Fruit fly (Drosophila melanogaster): ENCODE measurements around the gene Usp2.

Gene Usp2

dm6 chrX:22474881-22475280, 19.3 kb downstream of the Usp2 start:
- no peak for TF ChIP-seq h (optimal IDR thresholded peaks at IDR 0.05)
- TF ChIP-seq psq (optimal IDR thresholded peaks at IDR 0.05) = no peak
- no peak for TF ChIP-seq Sin3A (optimal IDR thresholded peaks at IDR 0.05)
- TF ChIP-seq ttk (optimal IDR thresholded peaks at IDR 0.05) = no peak
- TF ChIP-seq insv (optimal IDR thresholded peaks at IDR 0.05) = no peak
- TF ChIP-seq Myc (optimal IDR thresholded peaks at IDR 0.05) = no peak

- TF ChIP-seq h (optimal IDR thresholded peaks at IDR 0.05) (no peak), Sin3A (optimal IDR thresholded peaks at IDR 0.05) (no peak), psq (optimal IDR thresholded peaks at IDR 0.05) (no peak), Myc (optimal IDR thresholded peaks at IDR 0.05) (no peak), insv (optimal IDR thresholded peaks at IDR 0.05) (no peak), ttk (optimal IDR thresholded peaks at IDR 0.05) (no peak)
These were observed 22.3 kb downstream of the Usp2 start for dm6 chrX:22477689-22478590.

dm6 chrX:22479207-22479820, 23.7 kb downstream of the Usp2 start:
- no peak for TF ChIP-seq Sin3A (optimal IDR thresholded peaks at IDR 0.05)
- no peak for TF ChIP-seq Myc (optimal IDR thresholded peaks at IDR 0.05)
- TF ChIP-seq ttk (optimal IDR thresholded peaks at IDR 0.05) = no peak

dm6 chrX:22480612-22481011, 25.0 kb downstream of the Usp2 start:
- TF ChIP-seq h (optimal IDR thresholded peaks at IDR 0.05) (no peak), Sin3A (optimal IDR thresholded peaks at IDR 0.05) (no peak), insv (optimal IDR thresholded peaks at IDR 0.05) (no peak), ttk (optimal IDR thresholded peaks at IDR 0.05) (no peak)

- TF ChIP-seq ttk (optimal IDR thresholded peaks at IDR 0.05) = no peak
- no peak for TF ChIP-seq psq (optimal IDR thresholded peaks at IDR 0.05)
- no peak for TF ChIP-seq Sin3A (optimal IDR thresholded peaks at IDR 0.05)
- no peak for TF ChIP-seq h (optimal IDR thresholded peaks at IDR 0.05)
- TF ChIP-seq Myc (optimal IDR thresholded peaks at IDR 0.05) = no peak
- TF ChIP-seq insv (optimal IDR thresholded peaks at IDR 0.05) = no peak
These were observed 25.5 kb downstream of the Usp2 start for dm6 chrX:22481131-22481530.

- TF ChIP-seq Sin3A (optimal IDR thresholded peaks at IDR 0.05) (no peak), h (optimal IDR thresholded peaks at IDR 0.05) (no peak), ttk (optimal IDR thresholded peaks at IDR 0.05) (no peak), psq (optimal IDR thresholded peaks at IDR 0.05) (no peak), Myc (optimal IDR thresholded peaks at IDR 0.05) (no peak), insv (optimal IDR thresholded peaks at IDR 0.05) (no peak)
These were observed 26.4 kb downstream of the Usp2 start, which contains the start of the genes Cp110 and CG12576 for dm6 chrX:22481860-22482544. Cp110 (plus strand) TSS chrX:22482082. CG12576 (minus strand) TSS chrX:22482357.

dm6 chrX:22486487-22486886, 30.9 kb downstream of the Usp2 start:
- no peak for TF ChIP-seq insv (optimal IDR thresholded peaks at IDR 0.05)
- no peak for TF ChIP-seq Myc (optimal IDR thresholded peaks at IDR 0.05)
- TF ChIP-seq h (optimal IDR thresholded peaks at IDR 0.05) = no peak
- no peak for TF ChIP-seq Sin3A (optimal IDR thresholded peaks at IDR 0.05)
- TF ChIP-seq psq (optimal IDR thresholded peaks at IDR 0.05) = no peak
- TF ChIP-seq ttk (optimal IDR thresholded peaks at IDR 0.05) = no peak

dm6 chrX:22486919-22487634, 31.5 kb downstream of the Usp2 start:
- TF ChIP-seq Myc (optimal IDR thresholded peaks at IDR 0.05) = no peak
- no peak for TF ChIP-seq Sin3A (optimal IDR thresholded peaks at IDR 0.05)
- TF ChIP-seq psq (optimal IDR thresholded peaks at IDR 0.05) = no peak
- TF ChIP-seq insv (optimal IDR thresholded peaks at IDR 0.05) = no peak
- TF ChIP-seq h (optimal IDR thresholded peaks at IDR 0.05) = no peak
- no peak for TF ChIP-seq ttk (optimal IDR thresholded peaks at IDR 0.05)

- TF ChIP-seq insv (optimal IDR thresholded peaks at IDR 0.05) = no peak
- no peak for TF ChIP-seq ttk (optimal IDR thresholded peaks at IDR 0.05)
- no peak for TF ChIP-seq Sin3A (optimal IDR thresholded peaks at IDR 0.05)
- no peak for TF ChIP-seq Myc (optimal IDR thresholded peaks at IDR 0.05)
- no peak for TF ChIP-seq psq (optimal IDR thresholded peaks at IDR 0.05)
These were observed 32.3 kb downstream of the Usp2 start for dm6 chrX:22487667-22488593.

- TF ChIP-seq ttk (optimal IDR thresholded peaks at IDR 0.05) (no peak), Myc (optimal IDR thresholded peaks at IDR 0.05) (no peak), insv (optimal IDR thresholded peaks at IDR 0.05) (no peak), h (optimal IDR thresholded peaks at IDR 0.05) (no peak), psq (optimal IDR thresholded peaks at IDR 0.05) (no peak), Sin3A (optimal IDR thresholded peaks at IDR 0.05) (no peak)
These were observed 35.0 kb downstream of the Usp2 start for dm6 chrX:22490584-22490983.
